Worm (Caenorhabditis elegans) whole organism, L1 larva: Measurements from ENCODE around the gene F07H5.13.

ENCODE experiments used
- C16A3.4 ChIP-seq: fragments of 150-350 bp; optimal IDR thresholded peaks from 2 replicates; lab custom pipeline; 2014; ENCODE audit warnings: missing biosample characterization, missing genetic modification characterization
- F16B12.6 ChIP-seq: fragments of 150-350 bp; optimal IDR thresholded peaks from 2 replicates; lab custom pipeline; 2014; ENCODE audit warnings: missing biosample characterization, missing genetic modification characterization
- Y116A8C.19 ChIP-seq: sonication (generic microtip); optimal IDR thresholded peaks from 2 replicates; lab custom pipeline; 2016; ENCODE audit warnings: missing compliant biosample characterization, missing genetic modification characterization, borderline replicate concordance
- alr-1 ChIP-seq: fragments of 200-800 bp; sonication (Bioruptor generic); optimal IDR thresholded peaks from 2 replicates; lab custom pipeline; 2018; ENCODE audit warnings: borderline replicate concordance, mild to moderate bottlenecking, missing genetic modification characterization, missing compliant biosample characterization
- aly-2 ChIP-seq: fragments of 150-350 bp; optimal IDR thresholded peaks from 2 replicates; lab custom pipeline; 2014; ENCODE audit warnings: missing biosample characterization, missing genetic modification characterization
- ceh-88 ChIP-seq: fragments of 200-800 bp; sonication (Bioruptor generic); IDR thresholded peaks from 2 replicates; pipeline ENCODE4 v1.3.6; 2022; ENCODE audit warnings: missing genetic modification characterization, missing compliant biosample characterization
- ces-1 ChIP-seq: fragments of 150-350 bp; optimal IDR thresholded peaks from 2 replicates; lab custom pipeline; 2014; ENCODE audit warnings: missing biosample characterization, missing genetic modification reagents, missing genetic modification characterization
- dpl-1 ChIP-seq, 3 experiments: fragments of 150-350 bp in 2 of 3; sonication (generic microtip) in 1 of 3; optimal IDR thresholded peaks; 2 replicates each; lab custom pipeline; 2014 to 2017; ENCODE audit warnings: missing biosample characterization in 3 of 3, missing genetic modification characterization in 3 of 3, missing genetic modification reagents in 3 of 3
- efl-1 ChIP-seq, 4 experiments: fragments of 150-350 bp; optimal IDR thresholded peaks in 3 of 4; peaks in 1 of 4; 1 replicate in 1 of 4; 2 replicates in 3 of 4; lab custom pipeline; 2014; ENCODE audit warnings: missing biosample characterization in 2 of 4, missing genetic modification characterization in 2 of 4, missing genetic modification reagents in 2 of 4
- egl-13 ChIP-seq: sonication (generic microtip); optimal IDR thresholded peaks from 2 replicates; lab custom pipeline; 2016; ENCODE audit warnings: missing genotype, missing genetic modification reagents, missing genetic modification characterization, missing compliant biosample characterization
- egl-27 ChIP-seq, 2 experiments: fragments of 150-350 bp in 1 of 2; sonication (generic microtip); optimal IDR thresholded peaks; 3 replicates each; lab custom pipeline; 2017 to 2018; ENCODE audit warnings: missing biosample characterization in 2 of 2, missing genetic modification characterization in 2 of 2, missing genetic modification reagents in 2 of 2
- elt-2 ChIP-seq: sonication (generic microtip); optimal IDR thresholded peaks from 2 replicates; lab custom pipeline; 2016; ENCODE audit warnings: missing genetic modification characterization, mild to moderate bottlenecking, inconsistent platforms, missing compliant biosample characterization, missing genetic modification reagents
- elt-3 ChIP-seq, 6 experiments: fragments of 150-350 bp in 1 of 6; sonication (generic microtip); optimal IDR thresholded peaks; 2 replicates each; lab custom pipeline; 2017 to 2018; ENCODE audit warnings: missing biosample characterization in 6 of 6, missing genetic modification characterization in 6 of 6, inconsistent platforms in 1 of 6
- fkh-10 ChIP-seq: sonication (generic microtip); optimal IDR thresholded peaks from 2 replicates; lab custom pipeline; 2017; ENCODE audit warnings: missing biosample characterization, missing genetic modification reagents, missing genetic modification characterization
- fkh-4 ChIP-seq: sonication (generic microtip); optimal IDR thresholded peaks from 2 replicates; lab custom pipeline; 2016; ENCODE audit warnings: missing compliant biosample characterization, missing genetic modification characterization, borderline replicate concordance
- fkh-8 ChIP-seq: sonication (generic microtip); optimal IDR thresholded peaks from 2 replicates; lab custom pipeline; 2016; ENCODE audit warnings: mild to moderate bottlenecking, missing genetic modification characterization, missing compliant biosample characterization
- fos-1 ChIP-seq: fragments of 150-350 bp; optimal IDR thresholded peaks from 2 replicates; lab custom pipeline; 2014; ENCODE audit warnings: missing biosample characterization, missing genetic modification characterization
- hlh-17 ChIP-seq: fragments of 200-800 bp; sonication (Bioruptor generic); optimal IDR thresholded peaks from 2 replicates; lab custom pipeline; 2018; ENCODE audit warnings: missing genetic modification characterization, mild to moderate bottlenecking, missing compliant biosample characterization, moderate library complexity, borderline replicate concordance
- hlh-4 ChIP-seq: sonication (generic microtip); optimal IDR thresholded peaks from 2 replicates; lab custom pipeline; 2016; ENCODE audit warnings: mild to moderate bottlenecking, missing genetic modification characterization, missing compliant biosample characterization
- hpl-2 ChIP-seq: fragments of 150-350 bp; optimal IDR thresholded peaks from 2 replicates; lab custom pipeline; 2014; ENCODE audit warnings: missing biosample characterization, missing genetic modification reagents, missing genetic modification characterization
- lin-13 ChIP-seq: fragments of 150-350 bp; optimal IDR thresholded peaks from 2 replicates; lab custom pipeline; 2014; ENCODE audit warnings: missing biosample characterization, missing genetic modification reagents, missing genetic modification characterization
- lin-14 ChIP-seq: fragments of 200-800 bp; sonication (Bioruptor generic); optimal IDR thresholded peaks from 2 replicates; lab custom pipeline; 2018; ENCODE audit warnings: mild to moderate bottlenecking, missing genetic modification characterization, moderate library complexity, missing compliant biosample characterization
- lin-15B ChIP-seq: fragments of 150-350 bp; sonication (generic microtip); optimal IDR thresholded peaks from 3 replicates; lab custom pipeline; 2014; ENCODE audit warnings: missing biosample characterization, missing genetic modification characterization
- lin-35 ChIP-seq, 2 experiments: fragments of 150-350 bp; optimal IDR thresholded peaks; 2 replicates each; lab custom pipeline; 2014; ENCODE audit warnings: missing biosample characterization in 2 of 2, missing genetic modification characterization in 2 of 2, missing genetic modification reagents in 2 of 2
- lin-39 ChIP-seq: fragments of 150-350 bp; optimal IDR thresholded peaks from 2 replicates; lab custom pipeline; 2014; ENCODE audit warnings: missing biosample characterization, missing genetic modification reagents, missing genetic modification characterization
- mab-9 ChIP-seq: fragments of 200-800 bp; sonication (Bioruptor generic); IDR thresholded peaks from 2 replicates; pipeline ENCODE4 v1.3.6; 2022; ENCODE audit warnings: missing genetic modification reagents, missing genetic modification characterization, missing compliant biosample characterization
- mdl-1 ChIP-seq, 2 experiments: fragments of 150-350 bp; optimal IDR thresholded peaks; 2 replicates each; lab custom pipeline; 2014 to 2017; ENCODE audit warnings: missing biosample characterization in 2 of 2, missing genetic modification characterization in 2 of 2, inconsistent platforms in 1 of 2
- mef-2 ChIP-seq: fragments of 150-350 bp; optimal IDR thresholded peaks from 2 replicates; lab custom pipeline; 2014; ENCODE audit warnings: missing biosample characterization, missing genetic modification characterization
- mep-1 ChIP-seq: fragments of 150-350 bp; optimal IDR thresholded peaks from 2 replicates; lab custom pipeline; 2014; ENCODE audit warnings: missing biosample characterization, missing genetic modification characterization
- nhr-11 ChIP-seq: fragments of 150-350 bp; optimal IDR thresholded peaks from 2 replicates; lab custom pipeline; 2014; ENCODE audit warnings: missing biosample characterization, missing genetic modification characterization
- nhr-12 ChIP-seq: sonication (generic microtip); optimal IDR thresholded peaks from 2 replicates; lab custom pipeline; 2017; ENCODE audit warnings: missing biosample characterization, missing genetic modification characterization
- nhr-19 ChIP-seq: fragments of 200-800 bp; sonication (Bioruptor generic); conservative IDR thresholded peaks from 2 replicates; pipeline ENCODE4 v1.3.6; 2022; ENCODE audit warnings: missing genetic modification characterization, missing compliant biosample characterization
- nhr-28 ChIP-seq: fragments of 150-350 bp; optimal IDR thresholded peaks from 2 replicates; lab custom pipeline; 2014; ENCODE audit warnings: missing biosample characterization, missing genetic modification characterization
- nhr-71 ChIP-seq: sonication (generic microtip); optimal IDR thresholded peaks from 2 replicates; lab custom pipeline; 2016; ENCODE audit warnings: mild to moderate bottlenecking, missing genetic modification characterization, moderate library complexity, missing compliant biosample characterization
- nhr-76 ChIP-seq: sonication (generic microtip); optimal IDR thresholded peaks from 2 replicates; lab custom pipeline; 2017; ENCODE audit warnings: missing biosample characterization, missing genetic modification characterization
- nhr-77 ChIP-seq: fragments of 150-350 bp; optimal IDR thresholded peaks from 2 replicates; lab custom pipeline; 2014; ENCODE audit warnings: missing biosample characterization, missing genetic modification characterization
- nhr-84 ChIP-seq: sonication (generic microtip); optimal IDR thresholded peaks from 2 replicates; lab custom pipeline; 2017; ENCODE audit warnings: missing biosample characterization, missing genetic modification characterization
- nhr-90 ChIP-seq: sonication (generic microtip); optimal IDR thresholded peaks from 2 replicates; lab custom pipeline; 2016; ENCODE audit warnings: mild to moderate bottlenecking, missing genetic modification characterization, missing compliant biosample characterization; ENCODE audit not compliant: poor library complexity
- pag-3 ChIP-seq: sonication (generic microtip); optimal IDR thresholded peaks from 2 replicates; lab custom pipeline; 2017; ENCODE audit warnings: missing genetic modification characterization, mild to moderate bottlenecking, missing compliant biosample characterization, antibody characterized with exemption, borderline replicate concordance; ENCODE audit not compliant: insufficient read depth
- rnt-1 ChIP-seq: sonication (generic microtip); optimal IDR thresholded peaks from 2 replicates; lab custom pipeline; 2016; ENCODE audit warnings: mild to moderate bottlenecking, missing genetic modification characterization, moderate library complexity, missing compliant biosample characterization
- skn-1 ChIP-seq: fragments of 150-350 bp; optimal IDR thresholded peaks from 2 replicates; lab custom pipeline; 2014; ENCODE audit warnings: missing biosample characterization, missing genetic modification characterization
- snpc-4 ChIP-seq: fragments of 150-350 bp; optimal IDR thresholded peaks from 2 replicates; lab custom pipeline; 2014; ENCODE audit warnings: missing biosample characterization, missing genetic modification characterization
- snu-23 ChIP-seq: sonication (generic microtip); optimal IDR thresholded peaks from 2 replicates; lab custom pipeline; 2016; ENCODE audit warnings: missing genetic modification characterization, missing compliant biosample characterization
- sox-4 ChIP-seq: sonication (generic microtip); optimal IDR thresholded peaks from 2 replicates; lab custom pipeline; 2016; ENCODE audit warnings: missing genetic modification characterization, missing compliant biosample characterization
- sptf-1 ChIP-seq: fragments of 150-350 bp; optimal IDR thresholded peaks from 2 replicates; lab custom pipeline; 2014; ENCODE audit warnings: missing biosample characterization, missing genetic modification characterization
- swsn-7 ChIP-seq: sonication (generic microtip); optimal IDR thresholded peaks from 2 replicates; lab custom pipeline; 2016; ENCODE audit warnings: missing genetic modification characterization, missing compliant biosample characterization
- tlp-1 ChIP-seq: fragments of 150-350 bp; optimal IDR thresholded peaks from 2 replicates; lab custom pipeline; 2014; ENCODE audit warnings: missing biosample characterization, missing genetic modification characterization
- unc-62 ChIP-seq: fragments of 150-350 bp; optimal IDR thresholded peaks from 2 replicates; lab custom pipeline; 2014; ENCODE audit warnings: missing biosample characterization, missing genetic modification reagents, missing genetic modification characterization
- unc-86 ChIP-seq: sonication (generic microtip); optimal IDR thresholded peaks from 2 replicates; lab custom pipeline; 2016; ENCODE audit warnings: missing genetic modification characterization, missing compliant biosample characterization
- unc-98 ChIP-seq: fragments of 200-800 bp; sonication (Bioruptor generic); IDR thresholded peaks from 2 replicates; pipeline ENCODE4 v1.3.6; 2022; ENCODE audit warnings: missing genetic modification characterization, missing compliant biosample characterization
- vab-15 ChIP-seq: sonication (generic microtip); optimal IDR thresholded peaks from 2 replicates; lab custom pipeline; 2017; ENCODE audit warnings: missing genotype, mild to moderate bottlenecking, missing genetic modification characterization, missing compliant biosample characterization
- zag-1 ChIP-seq: fragments of 150-350 bp; optimal IDR thresholded peaks from 2 replicates; lab custom pipeline; 2014; ENCODE audit warnings: missing biosample characterization, missing genetic modification characterization
- ztf-4 ChIP-seq: fragments of 150-350 bp; optimal IDR thresholded peaks from 2 replicates; lab custom pipeline; 2014; ENCODE audit warnings: missing biosample characterization, missing genetic modification characterization

Gene F07H5.13

DNA sequence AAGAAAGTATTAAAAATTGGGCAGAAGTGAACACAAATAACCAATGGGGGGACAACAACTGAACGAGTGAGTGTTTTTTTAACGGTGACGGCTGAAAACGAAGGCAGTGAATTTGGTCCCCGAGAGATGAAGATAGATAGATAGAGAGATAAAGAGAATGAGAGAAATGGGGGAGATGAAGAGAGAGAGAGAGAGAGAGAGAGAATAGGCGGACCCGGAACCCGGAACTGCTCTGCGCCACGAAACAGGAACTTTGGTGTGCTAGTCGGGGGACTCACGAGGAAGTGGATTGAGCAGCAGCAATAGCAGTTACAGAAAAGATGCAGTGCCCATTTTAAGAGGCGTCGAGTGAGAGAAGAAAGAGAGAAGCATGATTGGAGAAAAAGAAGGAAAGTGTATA is 6.0 kb downstream of the F07H5.13 start (continued):
- TF ChIP-seq snu-23 (GFP tag; lab: Kevin White, UChicago) = peak; percentile 70
- no peak for TF ChIP-seq alr-1 (tag; lab: Kevin White, UChicago)
- TF ChIP-seq nhr-71 (tag; lab: Kevin White, UChicago) = peak; percentile 88
- TF ChIP-seq mab-9 (GFP tag; lab: Robert Waterston, UW) = no peak
- no peak for TF ChIP-seq hlh-4 (tag; lab: Kevin White, UChicago)
- no peak for TF ChIP-seq vab-15 (tag; lab: Kevin White, UChicago)
- TF ChIP-seq nhr-90 (tag; lab: Kevin White, UChicago) = no peak
- no peak for TF ChIP-seq nhr-84 (tag; lab: Kevin White, UChicago)
- no peak for TF ChIP-seq lin-13
- TF ChIP-seq sox-4 (tag; lab: Kevin White, UChicago) = no peak
- TF ChIP-seq swsn-7 = peak; percentile 68
- TF ChIP-seq Y116A8C.19 = no peak
- TF ChIP-seq lin-15B = no peak
- TF ChIP-seq aly-2 = no peak
- TF ChIP-seq unc-62 (GFP tag; lab: Kevin White, UChicago) = no peak
- peak; percentile 51 for TF ChIP-seq rnt-1 (tag; lab: Kevin White, UChicago)
- peak; percentile 44 for TF ChIP-seq ztf-4 (tag; lab: Kevin White, UChicago)
- no peak for TF ChIP-seq ceh-88 (GFP tag; lab: Robert Waterston, UW)
- no peak for TF ChIP-seq unc-98 (GFP tag; lab: Robert Waterston, UW)
- peak; percentile 13 for TF ChIP-seq snpc-4
- TF ChIP-seq ces-1 (GFP tag; lab: Kevin White, UChicago) = no peak
- TF ChIP-seq fkh-4 (tag; lab: Kevin White, UChicago) = no peak
- peak; percentile 94 for TF ChIP-seq fkh-10
- no peak for TF ChIP-seq hlh-17 (GFP tag; lab: Kevin White, UChicago)
- no peak for TF ChIP-seq nhr-11 (tag; lab: Kevin White, UChicago)
- no peak for TF ChIP-seq egl-27 (tag; optimal IDR thresholded peaks at IDR 0.05; lab: Kevin White, UChicago)
- TF ChIP-seq skn-1 (tag; lab: Kevin White, UChicago) = peak; percentile 6
- TF ChIP-seq efl-1 (optimal IDR thresholded peaks at IDR 0.05; lab: Kevin White, UChicago) = peak; percentile 35 to 46
- peak; percentile 5 to 67 for TF ChIP-seq efl-1 (GFP tag; optimal IDR thresholded peaks at IDR 0.05 in 1 of 2; lab: Kevin White, UChicago)
- peak; percentile 95 for TF ChIP-seq fkh-8
- peak; percentile 21 for TF ChIP-seq fos-1 (tag; lab: Kevin White, UChicago)
- peak; percentile 16 for TF ChIP-seq mep-1
- peak; percentile 90 for TF ChIP-seq egl-13 (tag; lab: Kevin White, UChicago)
- peak; percentile 7 for TF ChIP-seq nhr-77 (tag; lab: Kevin White, UChicago)
- no peak for TF ChIP-seq pag-3 (tag; lab: Kevin White, UChicago)
- TF ChIP-seq nhr-19 = peak; percentile 52
- no peak for TF ChIP-seq sptf-1
- peak in 1 of 2 experiments; percentile 50 for TF ChIP-seq lin-35 (GFP tag; optimal IDR thresholded peaks at IDR 0.05; lab: Kevin White, UChicago)
- TF ChIP-seq lin-39 (tag; lab: Kevin White, UChicago) = no peak
- TF ChIP-seq dpl-1 (GFP tag; optimal IDR thresholded peaks at IDR 0.05; lab: Kevin White, UChicago) = peak in 1 of 3 experiments; percentile 18
- no peak for TF ChIP-seq elt-3 (tag; optimal IDR thresholded peaks at IDR 0.05; lab: Kevin White, UChicago)
- peak; percentile 98 for TF ChIP-seq lin-14 (GFP tag; lab: Kevin White, UChicago)
- TF ChIP-seq mef-2 (tag; lab: Kevin White, UChicago) = no peak
- TF ChIP-seq F16B12.6 (tag; lab: Kevin White, UChicago) = no peak
- TF ChIP-seq hpl-2 (GFP tag; lab: Kevin White, UChicago) = no peak
- TF ChIP-seq mdl-1 (tag; optimal IDR thresholded peaks at IDR 0.05; lab: Kevin White, UChicago) = no peak
- TF ChIP-seq elt-2 (tag; lab: Kevin White, UChicago) = no peak
- TF ChIP-seq zag-1 (tag; lab: Kevin White, UChicago) = no peak
- no peak for TF ChIP-seq nhr-12 (tag; lab: Kevin White, UChicago)
- no peak for TF ChIP-seq nhr-76
- TF ChIP-seq unc-86 (tag; lab: Kevin White, UChicago) = peak; percentile 83
- no peak for TF ChIP-seq nhr-28 (tag; lab: Kevin White, UChicago)
- TF ChIP-seq tlp-1 (tag; lab: Kevin White, UChicago) = no peak
- TF ChIP-seq C16A3.4 = no peak
